Worm (Caenorhabditis elegans): ENCODE data around the gene srh-201.

DNA sequence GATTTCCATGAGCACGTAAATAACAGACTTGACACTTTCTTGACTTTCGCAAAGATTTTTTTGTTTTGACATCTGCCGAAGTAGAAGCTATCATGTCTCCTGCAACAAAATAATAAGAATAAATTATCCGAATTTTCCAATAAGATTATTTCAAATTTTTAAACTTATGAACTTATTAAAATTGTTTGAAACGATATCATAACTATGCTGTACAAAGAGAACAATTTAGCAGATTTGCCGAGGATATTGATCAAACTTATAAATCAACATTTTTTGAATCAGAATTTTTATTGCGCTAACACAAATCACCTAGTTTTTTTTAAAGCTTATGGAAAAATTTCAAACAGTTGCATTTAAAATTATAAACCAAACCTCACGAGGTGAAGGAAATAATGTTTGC, 41.4 kb downstream of the srh-201 start, which contains the start of gene nhr-195:
- TF ChIP-seq W03F9.2 (tag; optimal IDR thresholded peaks at IDR 0.05) (no peak), him-1 (tag; optimal IDR thresholded peaks at IDR 0.05) (no peak), dao-5 (tag; optimal IDR thresholded peaks at IDR 0.05) (no peak)
